Worm (Caenorhabditis elegans) whole organism, midembryonic: ENCODE data around the gene Y57G11B.2.

Source experiments
- flt-1 ChIP-seq: fragments of 200-800 bp; sonication (Bioruptor generic); IDR thresholded peaks from 2 replicates; pipeline ENCODE4 v1.3.6; 2022; ENCODE audit warnings: missing genetic modification characterization, missing compliant biosample characterization
- klf-2 ChIP-seq: fragments of 200-800 bp; sonication (Bioruptor generic); conservative IDR thresholded peaks from 2 replicates; pipeline ENCODE4 v1.3.6; 2022; ENCODE audit warnings: missing genetic modification reagents, missing genetic modification characterization, missing compliant biosample characterization
- med-1 ChIP-seq: sonication (generic microtip); optimal IDR thresholded peaks from 2 replicates; lab custom pipeline; 2017; ENCODE audit warnings: missing genetic modification characterization, mild to moderate bottlenecking, missing compliant biosample characterization, antibody characterized with exemption, missing genetic modification reagents; ENCODE audit not compliant: insufficient read depth
- ref-1 ChIP-seq: fragments of 200-800 bp; sonication (Bioruptor generic); conservative IDR thresholded peaks from 2 replicates; pipeline ENCODE4 v1.3.6; 2022; ENCODE audit warnings: missing genetic modification reagents, missing genetic modification characterization, missing compliant biosample characterization
- tab-1 ChIP-seq: fragments of 200-800 bp; sonication (Bioruptor generic); IDR thresholded peaks from 2 replicates; pipeline ENCODE4 v1.3.6; 2022; ENCODE audit warnings: missing genetic modification characterization, missing compliant biosample characterization
- ztf-23 ChIP-seq: fragments of 200-800 bp; sonication (Bioruptor generic); IDR thresholded peaks from 2 replicates; pipeline ENCODE4 v1.3.6; 2022; ENCODE audit warnings: missing genetic modification reagents, missing genetic modification characterization, missing compliant biosample characterization
- ztf-29 ChIP-seq: fragments of 200-800 bp; sonication (Bioruptor generic); IDR thresholded peaks from 2 replicates; pipeline ENCODE4 v1.3.6; 2022; ENCODE audit warnings: missing genetic modification reagents, missing genetic modification characterization, missing compliant biosample characterization

DNA sequence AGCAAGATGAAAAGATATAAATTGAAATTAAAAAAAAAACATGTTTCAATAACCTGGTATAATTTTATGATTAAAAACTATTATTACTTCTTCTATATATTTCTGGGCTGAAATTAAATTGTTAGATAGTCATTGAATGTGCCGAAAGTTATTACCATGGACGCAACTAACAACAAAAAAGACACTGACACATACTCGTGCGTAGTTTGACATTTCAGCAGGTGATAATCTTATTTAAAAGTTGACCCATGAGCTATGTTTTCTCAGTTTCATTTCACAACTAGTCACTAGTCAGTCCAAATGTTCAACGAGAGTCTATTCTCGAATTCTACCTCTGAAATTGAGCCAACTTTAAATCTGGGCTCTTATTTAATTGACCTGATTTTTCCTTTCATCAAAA, 36.4 kb upstream of the Y57G11B.2 start, which contains the start of gene T27E7.3:
- no peak for TF ChIP-seq ztf-29 (GFP tag; lab: Robert Waterston, UW)
- TF ChIP-seq tab-1 (GFP tag; lab: Robert Waterston, UW): no peak
- TF ChIP-seq med-1: no peak
- TF ChIP-seq klf-2 (GFP tag; lab: Robert Waterston, UW): no peak
- TF ChIP-seq flt-1 (GFP tag; lab: Robert Waterston, UW): no peak
- no peak for TF ChIP-seq ref-1
- no peak for TF ChIP-seq ztf-23
